Fruit fly (Drosophila melanogaster): Measurements from ENCODE around the gene aly.

The aly gene

DNA sequence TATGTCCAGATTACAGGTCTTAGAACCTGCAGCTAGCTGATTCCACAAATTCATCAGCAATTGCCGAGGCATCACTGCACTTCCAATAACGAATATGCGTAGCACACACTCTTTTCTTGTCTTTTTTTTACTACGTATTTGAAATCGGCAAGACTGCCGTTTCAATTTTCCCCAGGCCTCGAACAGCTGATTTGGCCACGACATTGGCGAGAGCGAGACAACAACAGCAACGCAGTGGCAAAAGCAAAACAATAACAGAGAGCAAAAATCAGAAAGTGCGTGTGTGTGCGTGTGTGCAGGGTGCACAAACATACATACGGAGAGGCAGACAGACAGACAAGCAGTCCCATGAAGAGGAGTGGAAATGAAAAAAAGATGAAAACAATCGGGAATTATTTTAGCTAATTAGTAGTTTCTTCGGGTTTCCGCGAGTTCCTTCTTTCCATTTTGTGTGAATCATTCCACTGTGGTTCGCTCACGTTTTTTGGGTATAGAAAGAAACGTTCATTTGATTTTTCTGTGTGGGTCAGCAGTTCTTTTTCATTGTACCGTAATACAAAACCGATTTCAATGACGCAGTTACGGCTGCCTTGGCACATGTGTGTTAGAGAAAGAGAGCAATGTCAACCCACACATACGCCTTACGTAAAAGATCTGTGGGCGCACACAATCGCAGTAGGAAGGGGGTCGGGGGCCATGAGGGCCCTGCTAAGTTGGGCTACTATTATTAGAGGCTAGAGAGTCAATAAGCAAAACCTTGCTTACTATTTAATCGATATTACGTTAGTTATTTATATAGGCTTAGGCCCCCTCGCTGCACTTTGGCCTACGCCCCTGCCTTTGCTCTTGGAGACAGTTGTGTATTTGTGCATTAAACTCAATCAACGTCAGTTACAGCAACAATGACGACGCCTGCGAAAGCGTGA lies 34.0 kb upstream of the aly start (continued):
- TF ChIP-seq corto (GFP tag; optimal IDR thresholded peaks at IDR 0.05): peak; percentile 99
- peak; percentile 99 for TF ChIP-seq CG10366 (GFP tag; IDR thresholded peaks at IDR 0.05)
- peak; percentile 99 for TF ChIP-seq NFAT (GFP tag; IDR thresholded peaks at IDR 0.05)
- peak; percentile 99 for TF ChIP-seq esg (GFP tag; conservative IDR thresholded peaks at IDR 0.05)
- peak; percentile 7 for TF ChIP-seq Dp (GFP tag; optimal IDR thresholded peaks at IDR 0.05)
- peak; percentile 99 for TF ChIP-seq pnt (GFP tag; optimal IDR thresholded peaks at IDR 0.05)
- peak; percentile 99 for TF ChIP-seq chif (GFP tag; optimal IDR thresholded peaks at IDR 0.05)
- peak; percentile 99 for TF ChIP-seq fu2 (GFP tag; optimal IDR thresholded peaks at IDR 0.05)
- TF ChIP-seq yki (optimal IDR thresholded peaks at IDR 0.05): no peak
- TF ChIP-seq Kr (GFP tag; optimal IDR thresholded peaks at IDR 0.05): peak; percentile 49
- peak; percentile 97 for TF ChIP-seq CG7556 (GFP tag; optimal IDR thresholded peaks at IDR 0.05)
- TF ChIP-seq slp2 (GFP tag; optimal IDR thresholded peaks at IDR 0.05): peak; percentile 97
- TF ChIP-seq CG10321 (GFP tag; IDR thresholded peaks at IDR 0.05): peak; percentile 96
- no peak for TF ChIP-seq sc (optimal IDR thresholded peaks at IDR 0.05)
- TF ChIP-seq sc (GFP tag; optimal IDR thresholded peaks at IDR 0.05): peak; percentile 97
- TF ChIP-seq slbo (GFP tag; IDR thresholded peaks at IDR 0.05): peak; percentile 100
- TF ChIP-seq CG9437 (GFP tag; optimal IDR thresholded peaks at IDR 0.05): peak; percentile 97
- TF ChIP-seq shn (GFP tag; optimal IDR thresholded peaks at IDR 0.05): peak; percentile 98
- TF ChIP-seq cg (GFP tag; optimal IDR thresholded peaks at IDR 0.05): peak; percentile 89
- no peak; the same call in 2 of the 3 replicates for TF ChIP-seq Opbp (GFP tag; IDR thresholded peaks at IDR 0.05; ENCODE audit: partially characterized antibody)
- peak; percentile 97 for TF ChIP-seq CG2875 (GFP tag; optimal IDR thresholded peaks at IDR 0.05)
- peak; percentile 99 for TF ChIP-seq CG1603 (tag; optimal IDR thresholded peaks at IDR 0.05)
- peak; percentile 37 for TF ChIP-seq CG9797 (GFP tag; optimal IDR thresholded peaks at IDR 0.05)
- TF ChIP-seq Jarid2 (GFP tag; optimal IDR thresholded peaks at IDR 0.05): peak; percentile 87
- peak; percentile 65 for TF ChIP-seq CTCF (GFP tag; optimal IDR thresholded peaks at IDR 0.05)
- peak; percentile 98 for TF ChIP-seq dmrt99B (tag; optimal IDR thresholded peaks at IDR 0.05)
- TF ChIP-seq crol (GFP tag; IDR thresholded peaks at IDR 0.05): peak; percentile 90
- peak; percentile 98 for TF ChIP-seq CG6813 (GFP tag; optimal IDR thresholded peaks at IDR 0.05)
- peak; percentile 97 for TF ChIP-seq CG12391 (tag; optimal IDR thresholded peaks at IDR 0.05)
- peak; percentile 95 for TF ChIP-seq CG10979 (tag; optimal IDR thresholded peaks at IDR 0.05)
- TF ChIP-seq gcm2 (GFP tag; optimal IDR thresholded peaks at IDR 0.05): peak; percentile 98
- TF ChIP-seq salm (tag; optimal IDR thresholded peaks at IDR 0.05): peak; percentile 95
- peak; percentile 97 for TF ChIP-seq CG17361 (GFP tag; IDR thresholded peaks at IDR 0.05)
- peak; percentile 99 for TF ChIP-seq CG2889 (GFP tag; IDR thresholded peaks at IDR 0.05)
- TF ChIP-seq dan (GFP tag; IDR thresholded peaks at IDR 0.05): peak; percentile 98
- peak; percentile 35 for TF ChIP-seq pzg (GFP tag; optimal IDR thresholded peaks at IDR 0.05)
- TF ChIP-seq Dll (GFP tag; IDR thresholded peaks at IDR 0.05; ENCODE audit: partially characterized antibody): 0 out of 4 replicates have a peak, but pooled peaks have one; percentile 38
- peak; percentile 99 for TF ChIP-seq Aef1 (GFP tag; IDR thresholded peaks at IDR 0.05)
- peak; percentile 99 for TF ChIP-seq CG4730 (GFP tag; IDR thresholded peaks at IDR 0.05)
- peak; percentile 99 for TF ChIP-seq CG17328 (GFP tag; IDR thresholded peaks at IDR 0.05)
- peak; percentile 98 for TF ChIP-seq CG12942 (GFP tag; optimal IDR thresholded peaks at IDR 0.05)
- TF ChIP-seq chm (GFP tag; IDR thresholded peaks at IDR 0.05): peak; percentile 99
- TF ChIP-seq Hmr (GFP tag; optimal IDR thresholded peaks at IDR 0.05): peak; percentile 99
- TF ChIP-seq B-H2 (GFP tag; optimal IDR thresholded peaks at IDR 0.05): peak; percentile 91
- TF ChIP-seq btn (GFP tag; optimal IDR thresholded peaks at IDR 0.05): peak; percentile 97
- peak; percentile 99 for TF ChIP-seq lbe (GFP tag; optimal IDR thresholded peaks at IDR 0.05)
- TF ChIP-seq grn (GFP tag; optimal IDR thresholded peaks at IDR 0.05): peak; percentile 88
- TF ChIP-seq CG11695 (GFP tag; IDR thresholded peaks at IDR 0.05): peak; percentile 98
- TF ChIP-seq dysf (GFP tag; IDR thresholded peaks at IDR 0.05): peak; percentile 99
- TF ChIP-seq ERR (GFP tag; optimal IDR thresholded peaks at IDR 0.05): peak; percentile 98

All from whole organism, embryonic.